Fruit fly (Drosophila melanogaster): ENCODE measurements around the gene CG34278.

- TF ChIP-seq CG9705 (GFP tag; optimal IDR thresholded peaks at IDR 0.05) (no peak), psq (GFP tag; optimal IDR thresholded peaks at IDR 0.05) (no peak), usp (GFP tag; optimal IDR thresholded peaks at IDR 0.05) (no peak), Jra (GFP tag; optimal IDR thresholded peaks at IDR 0.05) (no peak), Hnf4 (GFP tag; optimal IDR thresholded peaks at IDR 0.05) (no peak), HLH106 (tag; optimal IDR thresholded peaks at IDR 0.05) (no peak), fru (GFP tag; optimal IDR thresholded peaks at IDR 0.05) (no peak), Hr83 (GFP tag; optimal IDR thresholded peaks at IDR 0.05; ENCODE audit: poor library complexity, severe bottlenecking) (peak; percentile 45), CrebA (GFP tag; optimal IDR thresholded peaks at IDR 0.05; ENCODE audit: borderline replicate concordance) (peak; percentile 74), dl (GFP tag; optimal IDR thresholded peaks at IDR 0.05; ENCODE audit: insufficient read depth in 1 of 2, partially characterized antibody in 2 of 2) (peak; percentile 29 to 60), foxo (GFP tag; optimal IDR thresholded peaks at IDR 0.05) (peak in 1 of 2 experiments; percentile 32), sage (GFP tag; optimal IDR thresholded peaks at IDR 0.05) (peak; percentile 73), Rel (GFP tag; optimal IDR thresholded peaks at IDR 0.05) (no peak), Rel (tag; optimal IDR thresholded peaks at IDR 0.05) (peak; percentile 22), jim (GFP tag; optimal IDR thresholded peaks at IDR 0.05) (no peak)
These were observed 1.3 kb upstream of the CG34278 start for dm6 chr3R:17118917-17119378.
